Fruit fly (Drosophila melanogaster): ENCODE measurements around the gene CG1271.

DNA sequence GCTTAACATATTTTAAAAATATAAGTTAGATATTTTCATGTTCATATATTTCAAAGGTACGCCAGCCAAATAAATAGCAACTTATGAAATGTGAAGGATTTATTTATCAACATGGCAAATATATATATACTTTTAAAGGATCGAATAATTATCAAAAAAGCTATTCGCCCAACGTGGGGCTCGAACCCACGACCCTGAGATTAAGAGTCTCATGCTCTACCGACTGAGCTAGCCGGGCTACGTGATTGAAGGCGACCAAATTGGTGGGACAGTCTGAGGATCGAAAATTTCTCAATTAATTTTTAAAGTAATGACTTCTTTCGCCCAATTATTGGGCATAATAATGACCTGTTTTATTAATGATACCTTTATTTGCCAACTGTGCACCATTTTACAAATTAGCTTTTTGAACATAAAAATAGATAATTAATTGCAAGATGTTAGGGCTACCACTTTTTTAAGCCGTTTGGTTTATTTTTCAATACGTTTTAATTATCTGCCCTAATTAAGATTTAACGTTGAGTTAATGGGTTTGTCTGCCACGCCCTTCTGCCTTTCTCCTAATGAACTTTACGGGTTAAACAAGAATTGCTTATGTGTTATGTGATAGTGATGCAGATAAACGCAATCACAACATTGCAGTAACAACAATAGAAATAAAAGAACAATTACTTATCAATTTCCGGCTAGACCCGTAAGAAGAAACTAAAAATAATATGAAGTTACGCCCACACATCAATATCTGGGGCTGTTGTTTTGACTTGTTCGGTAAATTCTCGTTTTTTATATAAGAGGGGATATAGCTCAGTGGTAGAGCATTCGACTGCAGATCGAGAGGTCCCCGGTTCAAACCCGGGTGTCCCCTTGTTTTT is 44.6 kb downstream of the CG1271 start:
- TF ChIP-seq CTCF (optimal IDR thresholded peaks at IDR 0.05): no peak
- TF ChIP-seq CG8478 (optimal IDR thresholded peaks at IDR 0.05): no peak

Measured in S2 (cell line).